Fruit fly (Drosophila melanogaster): ENCODE results near the gene nSyb.

- no peak for TF ChIP-seq h (optimal IDR thresholded peaks at IDR 0.05)
- TF ChIP-seq psq (optimal IDR thresholded peaks at IDR 0.05), result no peak
- TF ChIP-seq Myc (optimal IDR thresholded peaks at IDR 0.05), result no peak
These were observed 9.2 kb downstream of the nSyb start, which contains the start of gene CG13928 for dm6 chr3L:1628176-1628866.

Measured in Kc167 (cell line).